Fruit fly (Drosophila melanogaster) S2 (cell line): ENCODE data around the gene CG34316.

Experiments used
- CG8478 ChIP-seq: fragments of >200 bp; optimal IDR thresholded peaks from 2 replicates; lab custom pipeline; 2018
- CTCF ChIP-seq, 2 experiments: fragments of >200 bp; optimal IDR thresholded peaks; 2 replicates each; lab custom pipeline; 2018

Gene CG34316

dm6 chr3R:15230285-15230684 lies at the start of gene CG34316:
TSS of gene CG34316 (plus strand) at chr3R:15230585.
- TF ChIP-seq CG8478 (no peak), CTCF (optimal IDR thresholded peaks at IDR 0.05; lab: Kevin White, UChicago) (no peak)

DNA sequence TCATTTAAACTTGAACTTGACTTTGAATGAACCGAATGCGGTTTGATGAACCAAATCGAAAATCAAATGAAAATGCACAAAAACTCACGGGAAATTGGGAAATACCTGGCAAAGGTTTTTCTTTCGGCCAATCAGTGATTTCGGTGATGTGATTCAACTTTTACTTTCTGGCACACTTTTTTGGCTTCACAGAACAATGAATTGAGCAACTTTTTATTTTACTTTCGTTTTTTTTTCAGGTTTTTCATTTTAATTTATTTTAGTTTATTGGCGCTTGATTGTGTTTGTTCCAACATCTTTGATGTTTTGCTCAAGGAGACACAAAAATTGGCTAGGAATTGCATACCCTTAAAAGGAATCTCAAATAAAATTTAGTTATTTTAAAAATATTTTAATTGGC lies 48.9 kb upstream of the CG34316 start, which contains the start of gene Mf:
Gene Mf, minus strand, starts transcription at position 44 of the 400 bp plus-strand sequence.
- no peak for TF ChIP-seq CTCF (optimal IDR thresholded peaks at IDR 0.05; lab: Kevin White, UChicago)
- TF ChIP-seq CG8478, result no peak

DNA sequence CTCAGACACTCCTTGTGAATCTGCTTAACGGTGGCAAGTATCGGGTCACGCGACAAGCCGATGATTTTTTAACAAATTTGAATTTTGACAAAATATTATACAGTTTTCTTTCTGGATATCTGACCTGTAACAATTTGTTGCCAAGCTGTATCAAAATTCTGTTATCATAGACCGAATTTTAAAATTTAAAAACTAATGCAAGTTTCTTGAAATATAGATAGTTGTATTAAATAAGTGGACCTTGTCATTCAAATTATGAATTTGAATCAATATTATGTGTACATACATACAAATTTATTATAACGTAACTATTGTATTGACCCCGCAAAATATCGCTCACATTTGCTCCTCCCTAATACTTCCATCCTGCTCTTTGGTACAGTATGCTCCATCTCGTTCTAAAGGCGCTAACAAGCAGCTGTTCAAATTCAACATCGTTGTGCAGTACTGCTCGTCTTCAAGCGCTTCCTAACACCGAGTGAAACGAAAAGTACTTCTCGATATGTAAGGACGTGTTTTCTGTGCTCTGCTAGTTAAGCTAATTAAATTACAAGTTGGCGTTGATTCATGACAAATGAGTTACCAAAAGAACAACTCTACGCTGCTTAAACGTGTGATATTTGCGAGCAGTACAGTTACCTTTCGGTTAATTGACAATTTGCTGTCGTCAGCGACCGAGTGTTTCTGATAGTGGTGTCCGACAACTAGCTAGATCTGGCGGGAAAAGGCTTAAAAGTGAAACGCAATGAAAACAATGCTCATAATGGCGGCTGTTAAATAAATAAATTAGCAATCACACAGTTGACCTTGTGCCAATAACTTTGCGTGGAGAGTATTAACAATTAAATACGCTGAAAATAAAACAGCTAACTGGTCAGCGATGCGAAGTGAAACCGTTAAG lies 34.0 kb upstream of the CG34316 start, which contains the start of the genes Kpc1 and CG42542:
Gene Kpc1, minus strand, starts transcription at position 77 of the 901 bp plus-strand sequence.
Gene CG42542, plus strand, starts transcription at position 465 of the 901 bp plus-strand sequence.
- TF ChIP-seq CG8478 (no peak), CTCF (optimal IDR thresholded peaks at IDR 0.05; lab: Kevin White, UChicago) (no peak)

DNA sequence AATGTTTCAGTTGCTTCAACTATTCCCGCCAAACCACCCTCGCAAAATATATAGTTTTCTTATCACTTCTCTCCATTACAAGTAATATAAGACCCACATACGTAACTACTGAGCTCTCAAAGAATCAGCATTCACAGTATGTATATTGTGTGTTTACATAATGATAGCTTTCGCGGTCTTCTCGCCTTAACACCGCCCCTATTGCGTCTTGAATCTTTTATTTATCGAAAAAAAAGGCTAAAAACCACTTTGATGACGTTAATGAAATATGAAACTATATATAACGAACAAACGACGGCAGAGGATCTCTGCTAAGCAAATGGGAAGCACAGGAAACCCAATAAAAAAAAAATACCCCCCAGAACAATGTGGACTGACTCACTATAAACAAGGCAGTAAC lies 33.0 kb upstream of the CG34316 start:
- TF ChIP-seq CG8478 (no peak), CTCF (optimal IDR thresholded peaks at IDR 0.05; lab: Kevin White, UChicago) (no peak)

DNA sequence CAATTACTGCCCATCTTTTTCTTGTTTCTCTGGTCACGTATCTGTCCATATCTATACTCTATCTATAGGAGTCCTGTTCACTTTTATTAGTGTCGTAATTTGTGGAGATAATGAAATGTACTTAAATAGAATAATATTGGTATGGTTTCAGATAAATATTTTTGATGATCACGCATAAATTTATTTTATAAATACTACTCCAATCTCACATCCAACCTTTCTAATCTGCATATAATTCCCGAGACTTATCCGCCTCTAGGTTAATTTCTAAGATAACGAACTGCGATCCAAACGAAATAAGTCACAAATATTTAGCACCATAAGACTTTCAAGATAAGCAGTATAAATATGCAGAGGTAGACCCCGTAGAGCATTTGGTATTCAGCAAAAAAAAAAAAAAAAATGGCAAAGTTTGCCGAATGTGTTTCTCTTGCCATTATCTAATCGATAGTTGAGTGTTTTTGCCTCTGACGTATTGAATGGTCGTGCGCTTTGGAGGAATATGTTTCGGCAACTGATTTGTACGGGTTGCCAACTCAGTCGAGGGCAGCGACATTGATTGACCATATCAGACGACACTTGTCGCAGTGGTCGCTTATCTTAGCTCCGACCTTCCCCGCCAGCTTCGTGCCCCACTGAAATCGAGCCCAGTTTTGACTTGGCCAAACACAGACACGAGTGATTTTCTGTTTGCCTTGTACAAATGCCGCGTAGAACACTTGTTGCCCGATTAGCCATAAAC lies 32.2 kb upstream of the CG34316 start:
- no peak for TF ChIP-seq CTCF (optimal IDR thresholded peaks at IDR 0.05; lab: Kevin White, UChicago)
- no peak for TF ChIP-seq CG8478

DNA sequence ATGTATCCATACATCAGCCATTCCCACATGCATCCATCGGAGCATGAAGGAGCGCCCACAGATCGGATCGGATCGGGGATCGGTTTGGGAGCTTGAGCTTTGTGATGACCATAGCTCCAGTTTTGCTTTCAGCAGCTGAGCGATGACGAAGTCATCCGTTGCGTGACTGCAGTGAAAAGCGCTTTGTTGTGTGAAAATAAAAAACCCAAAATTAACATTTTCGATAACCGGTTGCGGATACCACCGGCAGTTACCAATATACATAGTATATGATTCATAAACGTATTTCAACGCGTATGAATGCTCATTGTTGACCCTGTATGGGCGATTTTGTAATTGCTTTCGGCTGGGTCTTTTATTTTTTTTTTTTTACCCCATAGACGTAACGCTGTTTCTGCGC lies 25.2 kb upstream of the CG34316 start:
- TF ChIP-seq CG8478, result no peak
- TF ChIP-seq CTCF (optimal IDR thresholded peaks at IDR 0.05; lab: Kevin White, UChicago), result no peak

DNA sequence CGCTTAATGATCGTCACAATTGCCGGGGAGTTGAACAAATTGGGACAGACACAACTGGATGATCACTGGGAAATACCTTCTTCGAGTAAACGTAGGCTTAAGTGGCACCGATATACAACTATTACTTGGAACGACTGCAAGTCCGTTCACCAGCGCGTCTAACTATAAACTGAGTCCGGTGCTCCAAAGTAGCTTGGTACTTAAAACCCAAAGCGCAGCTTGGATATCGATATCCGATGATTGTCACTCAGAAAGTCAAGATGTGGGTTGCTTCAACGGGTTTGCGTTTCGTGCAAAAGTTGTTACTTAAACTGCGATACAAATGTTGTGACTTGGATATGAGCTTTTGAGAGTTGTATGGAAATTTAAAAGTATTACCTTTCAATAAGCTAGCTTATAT lies 24.1 kb upstream of the CG34316 start, which contains the start of gene Spn88Ea:
Gene Spn88Ea, minus strand, starts transcription at position 175 of the 400 bp plus-strand sequence.
- no peak for TF ChIP-seq CG8478
- TF ChIP-seq CTCF (optimal IDR thresholded peaks at IDR 0.05; lab: Kevin White, UChicago), result no peak

dm6 chr3R:15208712-15209499 lies 21.5 kb upstream of the CG34316 start, which contains the start of the genes Spn88Eb and Mau2:
TSS of gene Spn88Eb (minus strand) at chr3R:15208762.
TSS of gene Mau2 (plus strand) at chr3R:15209204.
- TF ChIP-seq CTCF (optimal IDR thresholded peaks at IDR 0.05; lab: Kevin White, UChicago) (peak in 1 of 2 experiments; percentile 24), CG8478 (no peak)

DNA sequence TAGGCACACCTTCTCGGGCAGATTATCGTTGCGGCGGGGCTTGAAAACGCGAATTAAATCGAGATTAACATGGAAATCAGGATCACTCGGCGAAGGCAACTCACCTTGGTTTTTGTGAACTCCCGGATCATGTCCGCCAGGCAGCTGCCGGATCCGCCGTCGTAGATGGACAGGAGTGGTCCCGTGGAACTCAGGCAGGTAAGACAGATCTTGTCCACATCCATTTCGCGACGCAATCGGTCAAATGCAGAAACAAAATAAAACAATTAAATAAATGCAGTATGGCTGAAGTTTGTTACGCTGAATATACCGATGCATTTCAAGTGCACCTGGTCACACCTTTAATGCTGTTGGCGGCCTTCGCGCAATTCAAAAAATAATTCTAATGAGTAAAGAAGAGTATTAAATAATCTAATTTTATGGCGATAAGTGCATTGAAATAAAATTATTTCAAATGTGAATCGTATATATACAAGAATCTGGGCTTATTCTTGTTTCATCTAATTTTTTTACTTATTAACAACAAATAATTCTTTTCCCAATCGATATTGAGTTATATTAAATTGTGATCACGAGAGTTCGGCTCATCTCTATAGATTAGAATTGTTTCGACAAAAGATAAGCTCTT lies 16.9 kb upstream of the CG34316 start, which contains the start of the genes CG6654 and CG4210:
Gene CG6654, minus strand, starts transcription at position 297 of the 628 bp plus-strand sequence.
Gene CG4210, plus strand, starts transcription at position 613 of the 628 bp plus-strand sequence.
- no peak for TF ChIP-seq CTCF (optimal IDR thresholded peaks at IDR 0.05; lab: Kevin White, UChicago)
- TF ChIP-seq CG8478, result no peak

- TF ChIP-seq CG8478, result no peak
- TF ChIP-seq CTCF (optimal IDR thresholded peaks at IDR 0.05; lab: Kevin White, UChicago), result no peak
These were observed 11.4 kb upstream of the CG34316 start, which contains the start of the genes SIDL and CG12241 for dm6 chr3R:15218824-15219576. TSS of gene SIDL (minus strand) at chr3R:15218874. TSS of gene CG12241 (plus strand) at chr3R:15219256.

dm6 chr3R:15222973-15223372 lies 7.4 kb upstream of the CG34316 start, which contains the start of gene Polr2G:
TSS of gene Polr2G (minus strand) at chr3R:15223180.
- TF ChIP-seq CG8478 (no peak), CTCF (optimal IDR thresholded peaks at IDR 0.05; lab: Kevin White, UChicago) (no peak)

dm6 chr3R:15225279-15225730 lies 5.1 kb upstream of the CG34316 start, which contains the start of the genes CG31344 and Caf1-55:
TSS of gene CG31344 (minus strand) at chr3R:15225329.
TSS of gene Caf1-55 (plus strand) at chr3R:15225576.
- no peak for TF ChIP-seq CTCF (optimal IDR thresholded peaks at IDR 0.05; lab: Kevin White, UChicago)
- no peak for TF ChIP-seq CG8478

- no peak for TF ChIP-seq CG8478
- no peak for TF ChIP-seq CTCF (optimal IDR thresholded peaks at IDR 0.05; lab: Kevin White, UChicago)
These were observed 982 bp upstream of the CG34316 start, which contains the start of the genes Art3 and mRpS10 for dm6 chr3R:15229329-15229876. TSS of gene Art3 (minus strand) at chr3R:15229408. TSS of gene mRpS10 (plus strand) at chr3R:15229665.
